Worm (Caenorhabditis elegans) whole organism, L2 larva: ENCODE results near the gene cld-1.

Experiments
- C34F6.9 ChIP-seq: fragments of 150-350 bp; optimal IDR thresholded peaks from 2 replicates; lab custom pipeline; 2014; ENCODE audit warnings: missing biosample characterization, missing genetic modification characterization
- alr-1 ChIP-seq: fragments of 150-350 bp; optimal IDR thresholded peaks from 2 replicates; lab custom pipeline; 2014; ENCODE audit warnings: missing biosample characterization, missing genetic modification characterization
- ama-1 ChIP-seq: fragments of 150-350 bp; optimal IDR thresholded peaks from 2 replicates; lab custom pipeline; 2018; ENCODE audit warnings: inconsistent platforms
- blmp-1 ChIP-seq: sonication (generic microtip); optimal IDR thresholded peaks from 2 replicates; lab custom pipeline; 2017; ENCODE audit warnings: missing genetic modification characterization, mild to moderate bottlenecking, missing compliant biosample characterization, antibody characterized with exemption, moderate library complexity; ENCODE audit not compliant: insufficient read depth
- ceh-82 ChIP-seq: fragments of 150-350 bp; optimal IDR thresholded peaks from 2 replicates; lab custom pipeline; 2014; ENCODE audit warnings: missing biosample characterization, missing genetic modification characterization
- dmd-4 ChIP-seq: sonication (generic microtip); optimal IDR thresholded peaks from 2 replicates; lab custom pipeline; 2017; ENCODE audit warnings: missing biosample characterization, missing genetic modification characterization
- fos-1 ChIP-seq: fragments of 150-350 bp; optimal IDR thresholded peaks from 2 replicates; lab custom pipeline; 2014; ENCODE audit warnings: missing biosample characterization, missing genetic modification characterization
- lin-11 ChIP-seq: fragments of 150-350 bp; sonication (generic microtip); optimal IDR thresholded peaks from 2 replicates; lab custom pipeline; 2014; ENCODE audit warnings: missing biosample characterization, missing genetic modification characterization, inconsistent platforms, mixed read lengths
- lin-13 ChIP-seq: fragments of 150-350 bp; optimal IDR thresholded peaks from 2 replicates; lab custom pipeline; 2014; ENCODE audit warnings: missing biosample characterization, missing genetic modification reagents, missing genetic modification characterization
- lsy-2 ChIP-seq, 2 experiments: fragments of 150-350 bp in 1 of 2; sonication (generic microtip) in 1 of 2; optimal IDR thresholded peaks; 2 replicates each; lab custom pipeline; 2014 to 2017; ENCODE audit warnings: missing biosample characterization in 2 of 2, missing genetic modification characterization in 2 of 2
- nhr-25 ChIP-seq: fragments of 150-350 bp; sonication (generic microtip); optimal IDR thresholded peaks from 3 replicates; lab custom pipeline; 2014; ENCODE audit warnings: missing biosample characterization, missing genetic modification characterization
- peb-1 ChIP-seq: fragments of 150-350 bp; optimal IDR thresholded peaks from 2 replicates; lab custom pipeline; 2014; ENCODE audit warnings: missing biosample characterization, missing genetic modification characterization
- unc-39 ChIP-seq: fragments of 150-350 bp; optimal IDR thresholded peaks from 2 replicates; lab custom pipeline; 2014; ENCODE audit warnings: missing biosample characterization, missing genetic modification characterization
- ztf-11 ChIP-seq: sonication (generic microtip); optimal IDR thresholded peaks from 2 replicates; lab custom pipeline; 2017; ENCODE audit warnings: missing biosample characterization, missing genetic modification characterization

DNA sequence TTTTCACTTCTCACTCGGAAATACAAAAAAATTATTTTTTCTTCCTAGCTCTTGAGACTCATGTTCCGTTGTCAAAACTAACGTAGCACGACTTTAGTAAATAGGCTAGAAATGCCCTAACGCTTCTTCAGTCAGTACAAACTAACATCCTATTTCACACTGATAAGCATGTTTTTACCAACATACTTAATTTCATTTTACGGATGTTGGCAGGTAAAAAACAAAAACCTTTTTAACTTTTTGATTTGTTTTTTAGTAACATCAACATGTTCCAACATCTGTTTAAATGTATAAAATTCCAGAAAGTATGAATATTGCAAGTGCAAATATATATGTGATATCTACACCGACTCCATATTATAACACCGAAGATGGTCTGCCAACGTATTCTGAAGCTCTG, 35.8 kb downstream of the cld-1 start, which contains the start of gene K08D8.10:
- TF ChIP-seq nhr-25 (tag; lab: Kevin White, UChicago) (no peak), peb-1 (tag; lab: Kevin White, UChicago) (no peak), lin-13 (no peak), lin-11 (tag; lab: Kevin White, UChicago) (no peak), ceh-82 (tag; lab: Kevin White, UChicago) (no peak), blmp-1 (tag; lab: Kevin White, UChicago) (no peak), unc-39 (tag; lab: Kevin White, UChicago) (no peak), C34F6.9 (no peak), lsy-2 (tag; optimal IDR thresholded peaks at IDR 0.05; lab: Kevin White, UChicago) (no peak), dmd-4 (tag; lab: Kevin White, UChicago) (no peak), ama-1 (lab: Kevin White, UChicago) (no peak), ztf-11 (tag; lab: Kevin White, UChicago) (no peak), alr-1 (tag; lab: Kevin White, UChicago) (no peak), fos-1 (no peak)
